Fruit fly (Drosophila melanogaster): ENCODE data around the gene CG17193.

The CG17193 gene

dm6 chr3R:20021152-20021769 is 34.6 kb downstream of the CG17193 start, which contains the start of the genes PIG-L and psidin (continued):
- TF ChIP-seq CG9797 (GFP tag; optimal IDR thresholded peaks at IDR 0.05) (peak; percentile 26), CG18599 (GFP tag; optimal IDR thresholded peaks at IDR 0.05) (peak; percentile 64), ind (GFP tag; optimal IDR thresholded peaks at IDR 0.05) (peak; percentile 84), Fer3 (tag; optimal IDR thresholded peaks at IDR 0.05) (peak; percentile 59), CG4282 (GFP tag; optimal IDR thresholded peaks at IDR 0.05) (peak; percentile 3), ap (GFP tag; IDR thresholded peaks at IDR 0.05) (no peak), tio (GFP tag; optimal IDR thresholded peaks at IDR 0.05) (peak; percentile 89), pnt (GFP tag; optimal IDR thresholded peaks at IDR 0.05) (peak; percentile 54), CG10543 (GFP tag; optimal IDR thresholded peaks at IDR 0.05) (no peak), HmgD (GFP tag; optimal IDR thresholded peaks at IDR 0.05) (no peak), p53 (GFP tag; optimal IDR thresholded peaks at IDR 0.05) (peak; percentile 12), ato (GFP tag; IDR thresholded peaks at IDR 0.05; ENCODE audit: partially characterized antibody) (peak; percentile 81), pan (optimal IDR thresholded peaks at IDR 0.05) (no peak), pan (GFP tag; optimal IDR thresholded peaks at IDR 0.05 in 1 of 2, IDR thresholded peaks at IDR 0.05 in 1 of 2) (peak in 1 of 2 experiments; percentile 45), repo (GFP tag; optimal IDR thresholded peaks at IDR 0.05) (peak; percentile 36), B-H2 (GFP tag; optimal IDR thresholded peaks at IDR 0.05) (peak; percentile 80), CoRest (tag; optimal IDR thresholded peaks at IDR 0.05) (peak; percentile 96), CG10274 (GFP tag; optimal IDR thresholded peaks at IDR 0.05) (peak; percentile 27), Ets65A (GFP tag) (peak; percentile 98), h (optimal IDR thresholded peaks at IDR 0.05) (no peak), danr (GFP tag; IDR thresholded peaks at IDR 0.05) (no peak; the same call in 1 of the 2 replicates), Oaz (GFP tag; IDR thresholded peaks at IDR 0.05) (peak; percentile 51; the same call in 1 of the 2 replicates), HLH3B (GFP tag; IDR thresholded peaks at IDR 0.05) (peak; percentile 71), CG2712 (tag; optimal IDR thresholded peaks at IDR 0.05) (peak; percentile 91), vvl (GFP tag; IDR thresholded peaks at IDR 0.05) (peak; percentile 76), Adf1 (GFP tag; IDR thresholded peaks at IDR 0.05) (peak; percentile 47; the same call in 1 of the 2 replicates), CG5180 (GFP tag; optimal IDR thresholded peaks at IDR 0.05) (no peak), CG14860 (GFP tag; IDR thresholded peaks at IDR 0.05; ENCODE audit: partially characterized antibody) (peak; percentile 95), CG2202 (tag; optimal IDR thresholded peaks at IDR 0.05) (peak; percentile 52), Gug (GFP tag; IDR thresholded peaks at IDR 0.05) (peak; percentile 63; the same call in 2 of the 4 replicates), CG4730 (GFP tag; IDR thresholded peaks at IDR 0.05) (peak; percentile 44; the same call in 1 of the 2 replicates), CG2678 (tag; optimal IDR thresholded peaks at IDR 0.05) (peak; percentile 83), CG17385 (GFP tag; optimal IDR thresholded peaks at IDR 0.05) (peak; percentile 78), CG7372 (GFP tag; IDR thresholded peaks at IDR 0.05) (peak; percentile 39), CG14965 (GFP tag; optimal IDR thresholded peaks at IDR 0.05; ENCODE audit: borderline replicate concordance) (no peak), CG15011 (GFP tag; optimal IDR thresholded peaks at IDR 0.05) (no peak), CG14050 (GFP tag; IDR thresholded peaks at IDR 0.05) (no peak; the same call in 1 of the 3 replicates), CG6854 (GFP tag; optimal IDR thresholded peaks at IDR 0.05) (no peak), emc (GFP tag; optimal IDR thresholded peaks at IDR 0.05) (no peak), btn (GFP tag; optimal IDR thresholded peaks at IDR 0.05) (no peak), Elba2 (GFP tag; optimal IDR thresholded peaks at IDR 0.05) (peak; percentile 88), Side (GFP tag; optimal IDR thresholded peaks at IDR 0.05) (peak; percentile 40), Sox102F (GFP tag; optimal IDR thresholded peaks at IDR 0.05) (peak; percentile 86), stc (GFP tag; IDR thresholded peaks at IDR 0.05) (peak; percentile 61; the same call in 1 of the 2 replicates), lmd (GFP tag; IDR thresholded peaks at IDR 0.05) (peak; percentile 76), chinmo (GFP tag; IDR thresholded peaks at IDR 0.05; ENCODE audit: partially characterized antibody) (0 out of 4 replicates have a peak, but pooled peaks have one; percentile 61), CG32767 (GFP tag; IDR thresholded peaks at IDR 0.05) (peak; percentile 66; the same call in 1 of the 2 replicates), Dfd (GFP tag; optimal IDR thresholded peaks at IDR 0.05) (no peak), Pdp1 (GFP tag; optimal IDR thresholded peaks at IDR 0.05) (peak; percentile 55 to 81), Sox100B (GFP tag; optimal IDR thresholded peaks at IDR 0.05) (peak; percentile 62)

Measured in whole organism, embryonic.